Worm (Caenorhabditis elegans) whole organism, young adult: ENCODE results near the gene B0545.4.

Experiments used
- C06A6.2 ChIP-seq: fragments of 200-800 bp; sonication (Bioruptor generic); conservative IDR thresholded peaks from 2 replicates; pipeline ENCODE4 v1.3.6; 2022; ENCODE audit warnings: missing genetic modification characterization, missing compliant biosample characterization
- C17E4.6 ChIP-seq: fragments of 200-800 bp; sonication (Bioruptor generic); IDR thresholded peaks from 2 replicates; pipeline ENCODE4 v1.3.6; 2022; ENCODE audit warnings: missing genetic modification reagents, missing genetic modification characterization, missing compliant biosample characterization
- F39B2.1 ChIP-seq: fragments of 200-800 bp; sonication (Bioruptor generic); IDR thresholded peaks from 2 replicates; pipeline ENCODE4 v1.3.6; 2022; ENCODE audit warnings: missing genetic modification reagents, missing genetic modification characterization, missing compliant biosample characterization
- F52B5.7 ChIP-seq: sonication (generic microtip); optimal IDR thresholded peaks from 2 replicates; lab custom pipeline; 2016; ENCODE audit warnings: mild to moderate bottlenecking, missing genetic modification characterization, missing compliant biosample characterization
- F55B11.4 ChIP-seq: sonication (generic microtip); optimal IDR thresholded peaks from 2 replicates; lab custom pipeline; 2016; ENCODE audit warnings: missing compliant biosample characterization, missing genetic modification characterization, borderline replicate concordance; ENCODE audit not compliant: insufficient read depth
- F57C9.4 ChIP-seq: sonication (generic microtip); optimal IDR thresholded peaks from 2 replicates; lab custom pipeline; 2017; ENCODE audit warnings: mild to moderate bottlenecking, missing genetic modification characterization, missing compliant biosample characterization
- K11D2.4 ChIP-seq: fragments of 200-800 bp; sonication (Bioruptor generic); IDR thresholded peaks from 2 replicates; pipeline ENCODE4 v1.3.6; 2022; ENCODE audit warnings: missing genetic modification reagents, missing genetic modification characterization, missing compliant biosample characterization
- Y53F4B.3 ChIP-seq: fragments of 200-800 bp; sonication (Bioruptor generic); IDR thresholded peaks from 2 replicates; pipeline ENCODE4 v1.3.6; 2022; ENCODE audit warnings: missing genetic modification reagents, missing genetic modification characterization, missing compliant biosample characterization
- Y53G8AR.9 ChIP-seq: fragments of 200-800 bp; sonication (Bioruptor generic); conservative IDR thresholded peaks from 2 replicates; pipeline ENCODE4 v1.3.6; 2022; ENCODE audit warnings: missing genetic modification reagents, missing genetic modification characterization, missing compliant biosample characterization
- Y79H2A.3 ChIP-seq: fragments of 200-800 bp; sonication (Bioruptor generic); conservative IDR thresholded peaks from 2 replicates; pipeline ENCODE4 v1.3.6; 2022; ENCODE audit warnings: missing genetic modification reagents, missing genetic modification characterization, missing compliant biosample characterization
- aptf-3 ChIP-seq: fragments of 200-800 bp; sonication (Bioruptor generic); IDR thresholded peaks from 2 replicates; pipeline ENCODE4 v1.3.6; 2022; ENCODE audit warnings: missing genetic modification characterization, missing compliant biosample characterization
- athp-1 ChIP-seq: sonication (generic microtip); optimal IDR thresholded peaks from 2 replicates; lab custom pipeline; 2017; ENCODE audit warnings: mild to moderate bottlenecking, missing genetic modification characterization, missing compliant biosample characterization
- attf-3 ChIP-seq: fragments of 200-800 bp; sonication (Bioruptor generic); conservative IDR thresholded peaks from 2 replicates; pipeline ENCODE4 v1.3.6; 2022; ENCODE audit warnings: missing genetic modification reagents, missing genetic modification characterization, missing compliant biosample characterization
- attf-5 ChIP-seq: fragments of 200-800 bp; sonication (Bioruptor generic); optimal IDR thresholded peaks from 2 replicates; lab custom pipeline; 2018; ENCODE audit warnings: mild to moderate bottlenecking, missing genetic modification characterization, missing compliant biosample characterization
- bed-1 ChIP-seq: fragments of 200-800 bp; sonication (Bioruptor generic); IDR thresholded peaks from 2 replicates; pipeline ENCODE4 v1.3.6; 2022; ENCODE audit warnings: missing genetic modification reagents, missing genetic modification characterization, missing compliant biosample characterization
- ccch-3 ChIP-seq: fragments of 200-800 bp; sonication (Bioruptor generic); optimal IDR thresholded peaks from 2 replicates; lab custom pipeline; 2018; ENCODE audit warnings: mild to moderate bottlenecking, missing genetic modification characterization, missing compliant biosample characterization
- ceh-27 ChIP-seq: fragments of 200-800 bp; sonication (Bioruptor generic); optimal IDR thresholded peaks from 2 replicates; lab custom pipeline; 2018; ENCODE audit warnings: mild to moderate bottlenecking, missing genetic modification characterization, moderate library complexity, missing compliant biosample characterization
- die-1 ChIP-seq: sonication (generic microtip); optimal IDR thresholded peaks from 2 replicates; lab custom pipeline; 2016; ENCODE audit warnings: missing genotype, mild to moderate bottlenecking, missing genetic modification characterization, missing compliant biosample characterization
- dox-1 ChIP-seq: fragments of 200-800 bp; sonication (Bioruptor generic); IDR thresholded peaks from 2 replicates; pipeline ENCODE4 v1.3.6; 2022; ENCODE audit warnings: missing genetic modification reagents, missing genetic modification characterization, missing compliant biosample characterization
- ekl-4 ChIP-seq: fragments of 200-800 bp; sonication (Bioruptor generic); IDR thresholded peaks from 2 replicates; pipeline ENCODE4 v1.3.6; 2022; ENCODE audit warnings: missing genetic modification reagents, missing genetic modification characterization, missing compliant biosample characterization
- ets-4 ChIP-seq: fragments of 200-800 bp; sonication (Bioruptor generic); optimal IDR thresholded peaks from 2 replicates; lab custom pipeline; 2018; ENCODE audit warnings: mild to moderate bottlenecking, missing genetic modification characterization, missing compliant biosample characterization
- him-1 ChIP-seq: sonication (generic microtip); optimal IDR thresholded peaks from 2 replicates; lab custom pipeline; 2016; ENCODE audit warnings: missing genotype, missing genetic modification reagents, missing genetic modification characterization, missing compliant biosample characterization
- hmg-1.2 ChIP-seq: fragments of 200-800 bp; sonication (Bioruptor generic); IDR thresholded peaks from 2 replicates; pipeline ENCODE4 v1.3.6; 2022; ENCODE audit warnings: missing genetic modification reagents, missing genetic modification characterization, missing compliant biosample characterization
- let-607 ChIP-seq, 2 experiments: fragments of 200-800 bp in 1 of 2; sonication (Bioruptor generic) in 1 of 2; sonication (generic microtip) in 1 of 2; optimal IDR thresholded peaks; 2 replicates each; lab custom pipeline; 2016 to 2018; ENCODE audit warnings: mild to moderate bottlenecking in 2 of 2, missing compliant biosample characterization in 2 of 2, missing genetic modification characterization in 2 of 2, moderate library complexity in 2 of 2, missing genotype in 1 of 2
- lin-26 ChIP-seq: fragments of 200-800 bp; sonication (Bioruptor generic); IDR thresholded peaks from 2 replicates; pipeline ENCODE4 v1.3.6; 2022; ENCODE audit warnings: missing genetic modification reagents, missing genetic modification characterization, missing compliant biosample characterization
- lin-54 ChIP-seq: fragments of 200-800 bp; sonication (Bioruptor generic); optimal IDR thresholded peaks from 2 replicates; lab custom pipeline; 2018; ENCODE audit warnings: mild to moderate bottlenecking, missing genetic modification characterization, missing compliant biosample characterization
- lsl-1 ChIP-seq: fragments of 200-800 bp; sonication (Bioruptor generic); optimal IDR thresholded peaks from 2 replicates; lab custom pipeline; 2018; ENCODE audit warnings: mild to moderate bottlenecking, missing genetic modification characterization, moderate library complexity, missing compliant biosample characterization
- madf-3 ChIP-seq: fragments of 200-800 bp; sonication (Bioruptor generic); IDR thresholded peaks from 2 replicates; pipeline ENCODE4 v1.3.6; 2022; ENCODE audit warnings: missing genetic modification reagents, missing genetic modification characterization, missing compliant biosample characterization
- mes-4 ChIP-seq: sonication (generic microtip); optimal IDR thresholded peaks from 2 replicates; lab custom pipeline; 2016; ENCODE audit warnings: missing genotype, missing genetic modification characterization, missing compliant biosample characterization
- nfyb-1 ChIP-seq: fragments of 200-800 bp; sonication (Bioruptor generic); IDR thresholded peaks from 2 replicates; pipeline ENCODE4 v1.3.6; 2022; ENCODE audit warnings: missing genetic modification reagents, missing genetic modification characterization, missing compliant biosample characterization
- nhr-27 ChIP-seq: fragments of 200-800 bp; sonication (Bioruptor generic); optimal IDR thresholded peaks from 2 replicates; lab custom pipeline; 2018; ENCODE audit warnings: mild to moderate bottlenecking, missing genetic modification characterization, moderate library complexity, missing compliant biosample characterization
- repo-1 ChIP-seq: sonication (generic microtip); optimal IDR thresholded peaks from 2 replicates; lab custom pipeline; 2017; ENCODE audit warnings: mild to moderate bottlenecking, missing genetic modification characterization, missing compliant biosample characterization
- sea-2 ChIP-seq: fragments of 200-800 bp; sonication (Bioruptor generic); IDR thresholded peaks from 2 replicates; pipeline ENCODE4 v1.3.6; 2022; ENCODE audit warnings: missing genetic modification characterization, missing compliant biosample characterization
- somi-1 ChIP-seq: fragments of 200-800 bp; sonication (Bioruptor generic); optimal IDR thresholded peaks from 2 replicates; lab custom pipeline; 2018; ENCODE audit warnings: mild to moderate bottlenecking, missing genetic modification characterization, missing compliant biosample characterization
- sptf-2 ChIP-seq: fragments of 200-800 bp; sonication (Bioruptor generic); optimal IDR thresholded peaks from 2 replicates; lab custom pipeline; 2018; ENCODE audit warnings: mild to moderate bottlenecking, missing genetic modification characterization, missing compliant biosample characterization
- tbp1 ChIP-seq: fragments of 200-800 bp; sonication (Bioruptor generic); optimal IDR thresholded peaks from 2 replicates; lab custom pipeline; 2018; ENCODE audit warnings: mild to moderate bottlenecking, missing genetic modification characterization, missing compliant biosample characterization
- tlf-1 ChIP-seq: fragments of 200-800 bp; sonication (Bioruptor generic); optimal IDR thresholded peaks from 2 replicates; lab custom pipeline; 2018; ENCODE audit warnings: mild to moderate bottlenecking, missing genetic modification characterization, missing compliant biosample characterization
- zim-3 ChIP-seq: sonication (generic microtip); optimal IDR thresholded peaks from 2 replicates; lab custom pipeline; 2017; ENCODE audit warnings: mild to moderate bottlenecking, missing genetic modification characterization, moderate library complexity, missing compliant biosample characterization
- ztf-25 ChIP-seq: fragments of 200-800 bp; sonication (Bioruptor generic); IDR thresholded peaks from 2 replicates; pipeline ENCODE4 v1.3.6; 2022; ENCODE audit warnings: missing genetic modification reagents, missing genetic modification characterization, missing compliant biosample characterization
- ztf-28 ChIP-seq: fragments of 200-800 bp; sonication (Bioruptor generic); IDR thresholded peaks from 2 replicates; pipeline ENCODE4 v1.3.6; 2022; ENCODE audit warnings: missing genetic modification reagents, missing genetic modification characterization, missing compliant biosample characterization
- ztf-6 ChIP-seq: fragments of 200-800 bp; sonication (Bioruptor generic); IDR thresholded peaks from 2 replicates; pipeline ENCODE4 v1.3.6; 2022; ENCODE audit warnings: missing genetic modification reagents, missing genetic modification characterization, missing compliant biosample characterization

B0545.4 gene

ce11 chrIV:97681-98080, 11.5 kb downstream of the B0545.4 start:
- TF ChIP-seq ccch-3: no peak
- TF ChIP-seq aptf-3 (GFP tag; lab: Robert Waterston, UW): no peak
- TF ChIP-seq Y79H2A.3: no peak
- TF ChIP-seq C06A6.2 (GFP tag; lab: Robert Waterston, UW): no peak
- TF ChIP-seq attf-3: no peak
- no peak for TF ChIP-seq lin-54 (GFP tag; lab: Kevin White, UChicago)
- no peak for TF ChIP-seq F57C9.4 (tag; lab: Kevin White, UChicago)
- no peak for TF ChIP-seq attf-5 (GFP tag; lab: Kevin White, UChicago)
- no peak for TF ChIP-seq die-1
- TF ChIP-seq madf-3 (GFP tag; lab: Robert Waterston, UW): no peak
- no peak for TF ChIP-seq mes-4
- no peak for TF ChIP-seq him-1
- no peak for TF ChIP-seq ceh-27
- no peak for TF ChIP-seq repo-1 (tag; lab: Kevin White, UChicago)
- no peak for TF ChIP-seq hmg-1.2
- TF ChIP-seq ekl-4 (GFP tag; lab: Robert Waterston, UW): no peak
- no peak for TF ChIP-seq F55B11.4 (tag; lab: Kevin White, UChicago)
- TF ChIP-seq nfyb-1 (GFP tag; lab: Robert Waterston, UW): no peak
- no peak for TF ChIP-seq F52B5.7
- TF ChIP-seq, all 124 proteins: peak for 0

DNA sequence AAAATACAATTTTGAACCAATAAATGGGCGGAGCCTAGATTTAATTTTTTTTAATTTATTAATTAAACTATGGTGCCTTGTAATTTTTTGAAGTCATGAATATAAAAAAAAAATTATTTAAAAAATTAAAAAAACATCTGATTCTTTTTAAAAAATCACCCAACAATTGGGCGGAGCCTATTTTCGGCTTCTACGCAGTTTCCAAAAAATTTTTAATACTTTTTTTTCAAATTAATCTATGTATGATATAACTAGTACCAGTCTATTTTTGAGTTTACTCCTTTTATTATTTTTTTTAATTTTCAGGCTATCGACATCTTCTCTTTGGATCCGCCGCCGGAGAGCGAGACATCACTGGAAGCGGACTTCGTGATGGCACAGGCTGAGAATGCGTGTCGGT, 17.5 kb downstream of the B0545.4 start, which contains the start of gene tpa-1:
Gene tpa-1, plus strand, starts transcription at position 301 of the 400 bp plus-strand sequence.
- TF ChIP-seq nfyb-1 (GFP tag; lab: Robert Waterston, UW) (no peak), tbp1 (GFP tag; lab: Kevin White, UChicago) (no peak), ztf-28 (GFP tag; lab: Robert Waterston, UW) (no peak), ztf-6 (GFP tag; lab: Robert Waterston, UW) (no peak), sea-2 (GFP tag; lab: Robert Waterston, UW) (no peak), Y53F4B.3 (GFP tag; lab: Robert Waterston, UW) (no peak), zim-3 (tag; lab: Kevin White, UChicago) (no peak), F39B2.1 (no peak), madf-3 (GFP tag; lab: Robert Waterston, UW) (no peak), sptf-2 (no peak), lin-26 (GFP tag; lab: Robert Waterston, UW) (no peak)

DNA sequence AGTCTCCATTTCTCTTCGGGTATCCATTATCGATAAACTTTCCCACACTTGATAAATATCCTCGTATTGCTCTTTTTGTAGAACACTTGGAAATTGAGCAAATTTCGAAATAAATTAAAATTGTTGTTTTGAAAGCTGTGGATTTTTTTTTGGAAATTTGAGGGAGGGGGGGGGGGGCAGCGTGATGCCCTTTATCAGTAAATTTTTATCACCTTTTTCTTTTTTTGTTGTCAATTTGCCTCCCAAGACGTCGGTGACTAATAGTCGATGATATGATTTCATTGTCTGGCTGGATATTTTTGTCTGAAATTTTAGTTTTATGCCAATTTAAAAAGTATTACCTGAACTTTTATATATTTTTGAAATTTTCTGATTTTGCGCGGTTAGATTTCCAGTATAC, 19.2 kb downstream of the B0545.4 start, which contains the start of gene scl-23:
Gene scl-23, minus strand, starts transcription at position 101 of the 400 bp plus-strand sequence.
- TF ChIP-seq sea-2 (GFP tag; lab: Robert Waterston, UW) (no peak), nhr-27 (no peak), somi-1 (GFP tag; lab: Kevin White, UChicago) (no peak), C17E4.6 (no peak), attf-3 (no peak), Y53G8AR.9 (GFP tag; lab: Robert Waterston, UW) (no peak)

DNA sequence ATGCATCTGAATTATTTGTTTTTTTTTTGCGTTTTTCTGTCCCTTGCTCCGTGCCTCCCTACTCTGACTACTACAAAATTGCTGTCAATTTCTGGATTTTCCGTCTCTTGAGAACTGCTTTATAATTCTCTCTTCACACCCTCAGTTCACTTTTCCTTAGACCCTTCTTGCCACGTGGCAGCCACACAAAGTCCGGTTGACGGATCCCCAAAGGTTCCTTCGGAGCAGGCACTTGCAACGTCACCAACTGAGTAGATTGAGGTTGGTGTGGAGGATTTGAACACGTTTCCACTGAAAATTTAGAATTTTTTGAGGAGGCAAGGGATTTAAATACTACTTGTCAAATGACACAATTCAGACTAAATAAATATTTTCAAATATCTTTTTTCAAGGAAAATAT, 22.5 kb downstream of the B0545.4 start:
- TF ChIP-seq lsl-1 (GFP tag; lab: Kevin White, UChicago) (no peak), bed-1 (GFP tag; lab: Robert Waterston, UW) (no peak), aptf-3 (GFP tag; lab: Robert Waterston, UW) (no peak), let-607 (tag; optimal IDR thresholded peaks at IDR 0.05; lab: Kevin White, UChicago) (no peak), sptf-2 (no peak), lin-54 (GFP tag; lab: Kevin White, UChicago) (no peak), ztf-25 (GFP tag; lab: Robert Waterston, UW) (no peak), athp-1 (no peak), ets-4 (GFP tag; lab: Kevin White, UChicago) (no peak), K11D2.4 (GFP tag; lab: Robert Waterston, UW) (no peak), tlf-1 (GFP tag; lab: Kevin White, UChicago) (no peak), dox-1 (GFP tag; lab: Robert Waterston, UW) (no peak), nfyb-1 (GFP tag; lab: Robert Waterston, UW) (no peak)
- TF ChIP-seq, all 124 proteins: peak for 0
